Fruit fly (Drosophila melanogaster) whole organism, embryonic: ENCODE measurements around the gene CG7878.

Experiments used
- Asciz ChIP-seq: fragments of 200-800 bp; sonication (Bioruptor generic); optimal IDR thresholded peaks from 2 replicates; lab custom pipeline; 2017; ENCODE audit warnings: missing biosample characterization, mild to moderate bottlenecking, missing genetic modification characterization, missing genetic modification reagents
- Blimp-1 ChIP-seq: fragments of 200-800 bp; sonication (Bioruptor generic); optimal IDR thresholded peaks from 3 replicates; lab custom pipeline; 2018; ENCODE audit warnings: missing biosample characterization, missing genetic modification characterization, mild to moderate bottlenecking, moderate library complexity, missing genetic modification reagents
- CG10959 ChIP-seq: fragments of 200-800 bp; sonication (Bioruptor generic); IDR thresholded peaks from 2 replicates; pipeline ENCODE4 v1.3.6; 2022; ENCODE audit warnings: missing biosample characterization, missing genetic modification characterization
- CG11247 ChIP-seq: fragments of 200-800 bp; sonication (Bioruptor generic); IDR thresholded peaks from 2 replicates; pipeline ENCODE4 v1.3.6; 2022; ENCODE audit warnings: missing biosample characterization, missing genetic modification characterization
- CG12104 ChIP-seq: fragments of 200-800 bp; sonication (Bioruptor generic); optimal IDR thresholded peaks from 3 replicates; lab custom pipeline; 2016; ENCODE audit warnings: missing biosample characterization, missing genetic modification characterization
- CG15269 ChIP-seq: fragments of 200-800 bp; sonication (Bioruptor generic); optimal IDR thresholded peaks from 2 replicates; lab custom pipeline; 2018; ENCODE audit warnings: missing biosample characterization, mild to moderate bottlenecking, missing genetic modification characterization, moderate library complexity
- CG15696 ChIP-seq: fragments of 200-800 bp; sonication (Bioruptor generic); optimal IDR thresholded peaks from 2 replicates; lab custom pipeline; 2019; ENCODE audit warnings: missing biosample characterization, mild to moderate bottlenecking, missing genetic modification characterization, moderate library complexity
- CG16815 ChIP-seq: fragments of 200-800 bp; sonication (Bioruptor generic); optimal IDR thresholded peaks from 3 replicates; lab custom pipeline; 2017; ENCODE audit warnings: missing biosample characterization, mild to moderate bottlenecking, missing genetic modification characterization
- CG16863 ChIP-seq: fragments of 200-800 bp; sonication (Bioruptor generic); optimal IDR thresholded peaks from 3 replicates; lab custom pipeline; 2016; ENCODE audit warnings: missing biosample characterization, missing genetic modification characterization
- CG3065 ChIP-seq: fragments of 200-800 bp; sonication (Bioruptor generic); optimal IDR thresholded peaks from 2 replicates; lab custom pipeline; 2016; ENCODE audit warnings: missing biosample characterization, missing genetic modification characterization
- CG31224 ChIP-seq: fragments of 200-800 bp; sonication (Bioruptor generic); IDR thresholded peaks from 2 replicates; pipeline ENCODE4 v1.3.6; 2022; ENCODE audit warnings: missing biosample characterization, missing genetic modification characterization
- CG32532 ChIP-seq: fragments of 200-800 bp; sonication (Bioruptor generic); IDR thresholded peaks from 2 replicates; pipeline ENCODE4 v1.3.6; 2022; ENCODE audit warnings: missing biosample characterization, missing genetic modification characterization
- CG3407 ChIP-seq: fragments of 200-800 bp; sonication (Bioruptor generic); optimal IDR thresholded peaks from 2 replicates; lab custom pipeline; 2018; ENCODE audit warnings: missing biosample characterization, mild to moderate bottlenecking, missing genetic modification characterization
- CG4424 ChIP-seq: fragments of 200-800 bp; sonication (Bioruptor generic); optimal IDR thresholded peaks from 3 replicates; lab custom pipeline; 2016; ENCODE audit warnings: missing biosample characterization, missing genetic modification characterization
- CG6854 ChIP-seq: fragments of 200-800 bp; sonication (Bioruptor generic); optimal IDR thresholded peaks from 3 replicates; lab custom pipeline; 2017; ENCODE audit warnings: missing biosample characterization, mild to moderate bottlenecking, missing genetic modification characterization
- CG8089 ChIP-seq: fragments of 200-800 bp; sonication (Bioruptor generic); optimal IDR thresholded peaks from 3 replicates; lab custom pipeline; 2016; ENCODE audit warnings: missing biosample characterization, missing genetic modification characterization
- CG8924 ChIP-seq: fragments of 200-800 bp; optimal IDR thresholded peaks from 3 replicates; lab custom pipeline; 2019; ENCODE audit warnings: missing biosample characterization, mild to moderate bottlenecking, missing genetic modification characterization, moderate library complexity
- CG9876 ChIP-seq: fragments of 200-800 bp; sonication (Bioruptor generic); optimal IDR thresholded peaks from 2 replicates; lab custom pipeline; 2016; ENCODE audit warnings: missing biosample characterization, missing genetic modification characterization
- Dad ChIP-seq: fragments of 200-800 bp; sonication (Bioruptor generic); optimal IDR thresholded peaks from 3 replicates; lab custom pipeline; 2016; ENCODE audit warnings: missing biosample characterization, missing genetic modification characterization
- Dref ChIP-seq: fragments of 200-800 bp; sonication (Bioruptor generic); IDR thresholded peaks from 2 replicates; pipeline ENCODE4 v1.3.6; 2022; ENCODE audit warnings: missing biosample characterization, missing genetic modification characterization
- E2f1 ChIP-seq: fragments of 200-800 bp; sonication (Bioruptor generic); IDR thresholded peaks from 2 replicates; pipeline ENCODE4 v1.3.6; 2022; ENCODE audit warnings: missing biosample characterization, missing genetic modification characterization
- Eip74EF ChIP-seq, 2 experiments: fragments of 200-800 bp in 1 of 2; fragments of >200 bp in 1 of 2; sonication (Bioruptor generic) in 1 of 2; optimal IDR thresholded peaks; 2 replicates each; lab custom pipeline; 2017 to 2019; ENCODE audit warnings: missing biosample characterization in 2 of 2, missing genetic modification characterization in 2 of 2, mild to moderate bottlenecking in 1 of 2, moderate library complexity in 1 of 2
- Ets97D ChIP-seq: fragments of 200-800 bp; sonication (Bioruptor generic); optimal IDR thresholded peaks from 3 replicates; lab custom pipeline; 2016; ENCODE audit warnings: missing biosample characterization, missing genetic modification characterization
- Hr3 ChIP-seq: fragments of 200-800 bp; sonication (Bioruptor generic); optimal IDR thresholded peaks from 3 replicates; lab custom pipeline; 2016; ENCODE audit warnings: missing biosample characterization, missing genetic modification characterization
- Hr51 ChIP-seq, 2 experiments: fragments of 200-800 bp; sonication (Bioruptor generic); optimal IDR thresholded peaks; 2 replicates in 1 of 2; 3 replicates in 1 of 2; lab custom pipeline; 2016 to 2018; ENCODE audit warnings: missing biosample characterization in 2 of 2, missing genetic modification characterization in 2 of 2, mild to moderate bottlenecking in 1 of 2, moderate library complexity in 1 of 2
- Jarid2 ChIP-seq: fragments of 200-800 bp; sonication (Bioruptor generic); optimal IDR thresholded peaks from 3 replicates; lab custom pipeline; 2017; ENCODE audit warnings: mild to moderate bottlenecking, missing biosample characterization, missing genetic modification reagents, missing genetic modification characterization
- Kr ChIP-seq: fragments of 200-800 bp; sonication (Bioruptor generic); optimal IDR thresholded peaks from 2 replicates; lab custom pipeline; 2017; ENCODE audit warnings: missing biosample characterization, mild to moderate bottlenecking, missing genetic modification characterization
- MESR4 ChIP-seq: fragments of 200-800 bp; sonication (Bioruptor generic); optimal IDR thresholded peaks from 2 replicates; lab custom pipeline; 2018; ENCODE audit warnings: missing biosample characterization, mild to moderate bottlenecking, missing genetic modification characterization, moderate library complexity
- Mad ChIP-seq: fragments of 200-800 bp; sonication (Bioruptor generic); optimal IDR thresholded peaks from 2 replicates; lab custom pipeline; 2016; ENCODE audit warnings: missing biosample characterization, missing genetic modification characterization
- Mes4 ChIP-seq: fragments of 200-800 bp; sonication (Bioruptor generic); optimal IDR thresholded peaks from 2 replicates; lab custom pipeline; 2016; ENCODE audit warnings: missing biosample characterization, missing genetic modification characterization
- Neu2 ChIP-seq: fragments of 200-800 bp; sonication (Bioruptor generic); optimal IDR thresholded peaks from 3 replicates; lab custom pipeline; 2016; ENCODE audit warnings: missing biosample characterization, missing genetic modification characterization, borderline replicate concordance
- Optix ChIP-seq: fragments of 200-800 bp; sonication (Bioruptor generic); IDR thresholded peaks from 3 replicates; pipeline ENCODE4 v1.3.6; 2022; ENCODE audit warnings: missing biosample characterization, missing genetic modification characterization
- ab ChIP-seq: fragments of 200-800 bp; sonication (Bioruptor generic); optimal IDR thresholded peaks from 2 replicates; lab custom pipeline; 2016; ENCODE audit warnings: missing biosample characterization, missing genetic modification characterization
- ac ChIP-seq: fragments of 200-800 bp; sonication (Bioruptor generic); optimal IDR thresholded peaks from 3 replicates; lab custom pipeline; 2017; ENCODE audit warnings: missing biosample characterization, mild to moderate bottlenecking, missing genetic modification characterization
- az2 ChIP-seq: fragments of 200-800 bp; sonication (Bioruptor generic); optimal IDR thresholded peaks from 3 replicates; lab custom pipeline; 2016; ENCODE audit warnings: missing biosample characterization, missing genetic modification characterization
- br ChIP-seq: fragments of >200 bp; optimal IDR thresholded peaks from 2 replicates; lab custom pipeline; 2017
- cas ChIP-seq: fragments of 200-800 bp; sonication (Bioruptor generic); IDR thresholded peaks from 2 replicates; pipeline ENCODE4 v1.3.6; 2022; ENCODE audit warnings: missing biosample characterization, missing genetic modification characterization
- ci ChIP-seq: fragments of 200-800 bp; sonication (Bioruptor generic); IDR thresholded peaks from 3 replicates; pipeline ENCODE4 v1.3.6; 2022; ENCODE audit warnings: missing biosample characterization, missing genetic modification characterization
- dati ChIP-seq: fragments of 200-800 bp; sonication (Bioruptor generic); IDR thresholded peaks from 2 replicates; pipeline ENCODE4 v1.3.6; 2022; ENCODE audit warnings: missing biosample characterization, missing genetic modification characterization
- disco-r ChIP-seq: fragments of 200-800 bp; sonication (Bioruptor generic); optimal IDR thresholded peaks from 2 replicates; lab custom pipeline; 2016; ENCODE audit warnings: missing biosample characterization, missing genetic modification characterization
- gfzf ChIP-seq: fragments of 200-800 bp; sonication (Bioruptor generic); optimal IDR thresholded peaks from 2 replicates; lab custom pipeline; 2016; ENCODE audit warnings: missing biosample characterization, mild to moderate bottlenecking, missing genetic modification characterization, moderate library complexity
- grn ChIP-seq: fragments of 200-800 bp; sonication (Bioruptor generic); optimal IDR thresholded peaks from 3 replicates; lab custom pipeline; 2017; ENCODE audit warnings: missing biosample characterization, missing genetic modification characterization
- hth ChIP-seq: fragments of >200 bp; optimal IDR thresholded peaks from 2 replicates; lab custom pipeline; 2017; ENCODE audit warnings: inconsistent platforms
- jigr1 ChIP-seq: fragments of 200-800 bp; sonication (Bioruptor generic); IDR thresholded peaks from 3 replicates; pipeline ENCODE4 v1.3.6; 2022; ENCODE audit warnings: missing biosample characterization, missing genetic modification characterization
- kay ChIP-seq: fragments of 200-800 bp; sonication (Bioruptor generic); optimal IDR thresholded peaks from 2 replicates; lab custom pipeline; 2016; ENCODE audit warnings: missing biosample characterization, missing genetic modification characterization
- klu ChIP-seq: fragments of 200-800 bp; sonication (Bioruptor generic); IDR thresholded peaks from 2 replicates; pipeline ENCODE4 v1.3.6; 2022; ENCODE audit warnings: missing biosample characterization, missing genetic modification characterization
- lov ChIP-seq, 2 experiments: fragments of 200-800 bp in 1 of 2; fragments of >200 bp in 1 of 2; sonication (Bioruptor generic) in 1 of 2; IDR thresholded peaks in 1 of 2; optimal IDR thresholded peaks in 1 of 2; 2 replicates in 1 of 2; 3 replicates in 1 of 2; pipeline versions ENCODE4 v1.3.6 to Lab custom; 2017 to 2022; ENCODE audit warnings: missing biosample characterization in 1 of 2, missing genetic modification characterization in 1 of 2
- sna ChIP-seq: fragments of 200-800 bp; sonication (Bioruptor generic); IDR thresholded peaks from 2 replicates; pipeline ENCODE4 v1.3.6; 2022; ENCODE audit warnings: missing biosample characterization, missing genetic modification characterization; ENCODE audit not compliant: partially characterized antibody
- tup ChIP-seq: fragments of 200-800 bp; sonication (Bioruptor generic); optimal IDR thresholded peaks from 2 replicates; lab custom pipeline; 2016; ENCODE audit warnings: missing biosample characterization, mild to moderate bottlenecking, missing genetic modification characterization, moderate library complexity

Gene CG7878

DNA sequence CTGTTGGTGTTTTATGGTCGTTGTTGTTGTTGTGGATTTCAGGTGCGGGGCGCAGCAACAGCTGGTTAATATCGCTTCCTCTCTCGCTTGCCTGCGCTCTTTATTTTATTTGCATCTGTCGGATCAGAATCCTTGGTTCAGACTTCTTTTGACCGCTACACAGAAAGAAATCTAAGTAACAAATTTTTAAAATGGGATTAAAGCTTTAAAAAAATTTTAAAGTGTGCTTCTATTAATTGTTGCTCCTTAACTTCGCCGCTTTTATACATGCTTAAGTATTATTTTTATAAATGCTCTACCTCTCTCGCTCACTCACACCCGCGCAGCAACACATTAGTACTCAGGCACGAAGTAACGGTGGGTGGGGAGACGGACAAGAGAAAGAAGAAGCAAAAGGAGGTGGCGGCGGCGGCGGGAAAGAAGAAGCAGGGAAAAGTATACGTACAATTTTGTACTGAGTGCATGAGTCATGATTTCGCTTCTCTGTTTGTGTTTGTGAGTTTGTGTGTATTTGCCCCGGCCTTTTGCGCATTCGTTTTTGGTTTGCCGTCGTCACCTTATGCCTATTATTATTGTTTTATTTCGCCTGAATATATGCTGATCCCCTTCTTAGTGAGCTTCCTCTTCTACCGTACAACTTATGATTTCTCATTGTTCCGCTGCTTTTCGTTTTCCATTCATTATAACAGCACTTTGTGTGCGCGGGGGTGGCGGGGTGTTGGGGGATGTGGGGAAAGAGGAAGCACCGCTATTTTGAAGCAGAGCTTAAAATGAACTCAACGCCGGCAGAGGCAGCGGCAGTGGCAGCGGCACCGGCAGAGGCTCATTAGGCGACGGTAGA lies 8.5 kb upstream of the CG7878 start (continued):
- TF ChIP-seq CG9876 (GFP tag; lab: Kevin White, UChicago) (peak; percentile 29), Asciz (GFP tag; lab: Kevin White, UChicago) (peak; percentile 87), br (lab: Kevin White, UChicago) (no peak), CG15269 (tag; lab: Kevin White, UChicago) (peak; percentile 86), CG3407 (GFP tag; lab: Kevin White, UChicago) (peak; percentile 62), hth (lab: Kevin White, UChicago) (no peak), CG3065 (GFP tag; lab: Kevin White, UChicago) (peak; percentile 45), grn (GFP tag; lab: Kevin White, UChicago) (peak; percentile 71), CG12104 (GFP tag; lab: Kevin White, UChicago) (peak; percentile 57), ab (GFP tag; lab: Kevin White, UChicago) (peak; percentile 13), ac (GFP tag; lab: Kevin White, UChicago) (peak; percentile 63), Ets97D (GFP tag; lab: Kevin White, UChicago) (peak; percentile 56), CG6854 (GFP tag; lab: Kevin White, UChicago) (peak; percentile 80), tup (GFP tag; lab: Kevin White, UChicago) (peak; percentile 74), Mes4 (GFP tag; lab: Kevin White, UChicago) (peak; percentile 47), Eip74EF (GFP tag; optimal IDR thresholded peaks at IDR 0.05; lab: Kevin White, UChicago) (peak in 1 of 2 experiments; percentile 24), Hr3 (GFP tag; lab: Kevin White, UChicago) (peak; percentile 66), Blimp-1 (GFP tag; lab: Kevin White, UChicago) (peak; percentile 79), dati (GFP tag; lab: Robert Waterston, UW) (no peak), CG11247 (GFP tag; lab: Robert Waterston, UW) (peak; percentile 57), CG8089 (GFP tag; lab: Kevin White, UChicago) (peak; percentile 75), E2f1 (GFP tag; lab: Robert Waterston, UW) (peak; percentile 83), Optix (GFP tag; lab: Robert Waterston, UW) (peak; percentile 82), Hr51 (GFP tag; optimal IDR thresholded peaks at IDR 0.05; lab: Kevin White, UChicago) (peak; percentile 81 to 83), Jarid2 (GFP tag; lab: Kevin White, UChicago) (peak; percentile 43), gfzf (GFP tag; lab: Kevin White, UChicago) (no peak), Mad (GFP tag; lab: Kevin White, UChicago) (peak; percentile 64), kay (GFP tag; lab: Kevin White, UChicago) (peak; percentile 94), Neu2 (GFP tag; lab: Kevin White, UChicago) (peak; percentile 64), CG8924 (tag; lab: Kevin White, UChicago) (peak; percentile 91), disco-r (GFP tag; lab: Kevin White, UChicago) (peak; percentile 54), ci (GFP tag; lab: Robert Waterston, UW) (peak; percentile 89), CG16815 (GFP tag; lab: Kevin White, UChicago) (peak; percentile 48), Dref (no peak), sna (GFP tag; lab: Robert Waterston, UW) (no peak), CG16863 (GFP tag; lab: Kevin White, UChicago) (peak; percentile 73), CG32532 (GFP tag; lab: Robert Waterston, UW) (peak; percentile 82), CG4424 (GFP tag; lab: Kevin White, UChicago) (peak; percentile 68), CG15696 (tag; lab: Kevin White, UChicago) (peak; percentile 84), Kr (GFP tag; lab: Kevin White, UChicago) (no peak), az2 (GFP tag; lab: Kevin White, UChicago) (peak; percentile 79), MESR4 (GFP tag; lab: Kevin White, UChicago) (peak; percentile 7), klu (GFP tag; lab: Robert Waterston, UW) (peak; percentile 63), CG10959 (peak; percentile 71), jigr1 (GFP tag; lab: Robert Waterston, UW) (no peak), CG31224 (peak; percentile 69), Dad (GFP tag; lab: Kevin White, UChicago) (peak; percentile 84), cas (peak; percentile 60; the same call in 1 of the 2 replicates), lov (optimal IDR thresholded peaks at IDR 0.05; lab: Kevin White, UChicago) (no peak), lov (GFP tag; IDR thresholded peaks at IDR 0.05; lab: Robert Waterston, UW) (peak; percentile 76; the same call in 2 of the 3 replicates)
